Worm (Caenorhabditis elegans): Measurements from ENCODE around the gene din-1.

DNA sequence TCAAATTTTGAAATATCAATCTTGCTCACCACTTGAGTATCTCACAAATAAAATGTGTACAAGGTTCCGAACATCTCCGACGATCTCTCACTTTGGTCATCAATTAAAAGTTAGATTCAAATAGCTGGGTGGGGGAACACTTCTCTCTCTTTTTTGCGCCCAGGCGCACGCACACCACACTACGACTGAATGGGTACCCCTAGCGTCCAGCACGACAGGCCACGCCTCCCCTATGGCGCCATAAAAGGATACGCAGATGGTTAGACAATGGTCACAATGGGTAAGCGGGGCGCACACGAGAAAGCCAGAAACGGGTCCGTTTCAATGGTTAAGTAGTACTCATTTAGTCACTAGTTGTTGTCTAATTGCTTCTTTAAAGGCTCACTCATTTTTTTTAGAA, 3.5 kb downstream of the din-1 start:
- TF ChIP-seq ZK546.5 (tag; optimal IDR thresholded peaks at IDR 0.05) (no peak), aly-2 (tag; optimal IDR thresholded peaks at IDR 0.05) (no peak), nhr-237 (tag; optimal IDR thresholded peaks at IDR 0.05) (no peak), lin-13 (GFP tag; optimal IDR thresholded peaks at IDR 0.05) (no peak), ztf-11 (tag; optimal IDR thresholded peaks at IDR 0.05) (no peak), nhr-23 (tag; optimal IDR thresholded peaks at IDR 0.05) (no peak), R02D3.7 (tag; optimal IDR thresholded peaks at IDR 0.05) (no peak), elt-3 (tag; optimal IDR thresholded peaks at IDR 0.05) (no peak), nhr-10 (tag; optimal IDR thresholded peaks at IDR 0.05) (no peak), mdl-1 (tag; optimal IDR thresholded peaks at IDR 0.05) (no peak), Y55F3AM.14 (GFP tag; optimal IDR thresholded peaks at IDR 0.05) (no peak), nhr-12 (tag; optimal IDR thresholded peaks at IDR 0.05) (no peak), ceh-16 (tag; optimal IDR thresholded peaks at IDR 0.05) (no peak), snpc-4 (tag; optimal IDR thresholded peaks at IDR 0.05) (no peak)
